Fruit fly (Drosophila melanogaster): Measurements from ENCODE around the gene CG31751.
A peak's percentile ranks its signal among the peaks of the same experiment; 100 is the strongest.

The CG31751 gene

dm6 chr2L:18695404-18695804, 18.4 kb downstream of the CG31751 start, which contains the start of the genes CG10383 and CG10338 (continued):
- peak; percentile 44; the same call in 2 of the 3 replicates for TF ChIP-seq HLH4C (GFP tag; IDR thresholded peaks at IDR 0.05; ENCODE audit: partially characterized antibody)
- peak; percentile 85 for TF ChIP-seq slp2 (GFP tag; optimal IDR thresholded peaks at IDR 0.05)
- TF ChIP-seq unpg (GFP tag; optimal IDR thresholded peaks at IDR 0.05) = peak; percentile 85
- TF ChIP-seq Lpt (GFP tag; optimal IDR thresholded peaks at IDR 0.05) = no peak
- TF ChIP-seq Dll (GFP tag; IDR thresholded peaks at IDR 0.05; ENCODE audit: partially characterized antibody) = no peak
- peak; percentile 18 for TF ChIP-seq CG3995 (GFP tag; optimal IDR thresholded peaks at IDR 0.05)
- TF ChIP-seq CG16779 (GFP tag; IDR thresholded peaks at IDR 0.05) = peak; percentile 93
- peak; percentile 75 for TF ChIP-seq CG17612 (GFP tag; IDR thresholded peaks at IDR 0.05)
- TF ChIP-seq crp (GFP tag; optimal IDR thresholded peaks at IDR 0.05) = peak; percentile 100
- TF ChIP-seq CG5180 (GFP tag; optimal IDR thresholded peaks at IDR 0.05) = peak; percentile 25
- peak; percentile 90 for TF ChIP-seq HmgZ (tag; optimal IDR thresholded peaks at IDR 0.05)
- TF ChIP-seq sim (GFP tag; IDR thresholded peaks at IDR 0.05) = peak; percentile 62; the same call in 1 of the 2 replicates
- TF ChIP-seq CG15479 (GFP tag; optimal IDR thresholded peaks at IDR 0.05) = no peak
- no peak for TF ChIP-seq Dfd (GFP tag; optimal IDR thresholded peaks at IDR 0.05)
- peak; percentile 89 for TF ChIP-seq CG10366 (GFP tag; IDR thresholded peaks at IDR 0.05)
- TF ChIP-seq p53 (GFP tag; optimal IDR thresholded peaks at IDR 0.05) = peak; percentile 82
- peak; percentile 75 for TF ChIP-seq CG11695 (GFP tag; IDR thresholded peaks at IDR 0.05)
- TF ChIP-seq Stat92E (GFP tag; optimal IDR thresholded peaks at IDR 0.05) = peak in 1 of 3 experiments; percentile 75
- TF ChIP-seq CG42726 (GFP tag; IDR thresholded peaks at IDR 0.05; ENCODE audit: partially characterized antibody) = peak; percentile 38; the same call in 1 of the 2 replicates
- peak; percentile 79 for TF ChIP-seq CG2678 (tag; optimal IDR thresholded peaks at IDR 0.05)
- TF ChIP-seq en (GFP tag; optimal IDR thresholded peaks at IDR 0.05) = peak; percentile 24
- peak; percentile 60 for TF ChIP-seq CG31365 (tag; optimal IDR thresholded peaks at IDR 0.05)
- TF ChIP-seq btn (GFP tag; optimal IDR thresholded peaks at IDR 0.05) = peak; percentile 25
- no peak for TF ChIP-seq sima (GFP tag; optimal IDR thresholded peaks at IDR 0.05)
- peak; percentile 88 for TF ChIP-seq CG14014 (GFP tag; IDR thresholded peaks at IDR 0.05)
- TF ChIP-seq CG12155 (GFP tag; optimal IDR thresholded peaks at IDR 0.05) = peak; percentile 92
- peak; percentile 94 for TF ChIP-seq CG32532 (GFP tag; IDR thresholded peaks at IDR 0.05)
- no peak for TF ChIP-seq sc (optimal IDR thresholded peaks at IDR 0.05)
- peak; percentile 33 for TF ChIP-seq sc (GFP tag; optimal IDR thresholded peaks at IDR 0.05)
- TF ChIP-seq CG10959 (GFP tag; IDR thresholded peaks at IDR 0.05) = no peak
- TF ChIP-seq H2.0 (GFP tag; IDR thresholded peaks at IDR 0.05) = peak; percentile 88
- peak; percentile 59 for TF ChIP-seq odd (GFP tag; optimal IDR thresholded peaks at IDR 0.05)
- no peak for TF ChIP-seq br (optimal IDR thresholded peaks at IDR 0.05)
- TF ChIP-seq cad (GFP tag; optimal IDR thresholded peaks at IDR 0.05) = no peak
- peak; percentile 84 for TF ChIP-seq CG15514 (GFP tag; optimal IDR thresholded peaks at IDR 0.05)
- peak; percentile 63 for TF ChIP-seq Gsc (GFP tag; IDR thresholded peaks at IDR 0.05)
- peak; percentile 62 for TF ChIP-seq Neu2 (GFP tag; optimal IDR thresholded peaks at IDR 0.05; ENCODE audit: borderline replicate concordance)
- peak; percentile 56 for TF ChIP-seq Nf-YB (GFP tag; optimal IDR thresholded peaks at IDR 0.05)
- no peak for TF ChIP-seq ash1 (GFP tag; optimal IDR thresholded peaks at IDR 0.05)
- TF ChIP-seq Pdp1 (GFP tag; optimal IDR thresholded peaks at IDR 0.05) = peak; percentile 86 to 89
- TF ChIP-seq vfl (GFP tag; optimal IDR thresholded peaks at IDR 0.05) = peak; percentile 80
- peak; percentile 88 for TF ChIP-seq Optix (GFP tag; IDR thresholded peaks at IDR 0.05)
- TF ChIP-seq CG8765 (GFP tag; IDR thresholded peaks at IDR 0.05) = peak; percentile 54; the same call in 1 of the 2 replicates
- TF ChIP-seq Tbp (GFP tag; optimal IDR thresholded peaks at IDR 0.05) = no peak
- peak; percentile 53 for TF ChIP-seq CG4360 (GFP tag; IDR thresholded peaks at IDR 0.05)
- TF ChIP-seq Nf-YA (GFP tag; IDR thresholded peaks at IDR 0.05) = peak; percentile 79
- TF ChIP-seq CG4404 (GFP tag; IDR thresholded peaks at IDR 0.05) = peak; percentile 73
- TF ChIP-seq Ssrp (tag; optimal IDR thresholded peaks at IDR 0.05) = peak; percentile 72
- peak; percentile 87 for TF ChIP-seq gro (GFP tag; optimal IDR thresholded peaks at IDR 0.05)
- peak; percentile 64 for TF ChIP-seq CG17568 (GFP tag; optimal IDR thresholded peaks at IDR 0.05)
- peak; percentile 83 for TF ChIP-seq bcd (GFP tag; optimal IDR thresholded peaks at IDR 0.05)

All from whole organism, embryonic.